Fruit fly (Drosophila melanogaster): ENCODE data around the gene Wnt4.

dm6 chr2L:7284121-7284520 is 7.2 kb upstream of the Wnt4 start:
- TF ChIP-seq CTCF (optimal IDR thresholded peaks at IDR 0.05) (no peak), CG8478 (optimal IDR thresholded peaks at IDR 0.05) (no peak)
